Worm (Caenorhabditis elegans) whole organism, L2 larva: ENCODE measurements around the gene B0035.3.

Source experiments
- F13H6.1 ChIP-seq: sonication (generic microtip); optimal IDR thresholded peaks from 2 replicates; lab custom pipeline; 2016; ENCODE audit warnings: missing genetic modification characterization, missing compliant biosample characterization
- R02D3.7 ChIP-seq: fragments of 150-350 bp; optimal IDR thresholded peaks from 2 replicates; lab custom pipeline; 2014; ENCODE audit warnings: missing biosample characterization, missing genetic modification characterization
- ZK546.5 ChIP-seq: sonication (generic microtip); optimal IDR thresholded peaks from 2 replicates; lab custom pipeline; 2017; ENCODE audit warnings: missing biosample characterization, missing genetic modification characterization
- blmp-1 ChIP-seq: sonication (generic microtip); optimal IDR thresholded peaks from 2 replicates; lab custom pipeline; 2017; ENCODE audit warnings: missing genetic modification characterization, mild to moderate bottlenecking, missing compliant biosample characterization, antibody characterized with exemption, moderate library complexity; ENCODE audit not compliant: insufficient read depth
- lsy-2 ChIP-seq, 2 experiments: fragments of 150-350 bp in 1 of 2; sonication (generic microtip) in 1 of 2; optimal IDR thresholded peaks; 2 replicates each; lab custom pipeline; 2014 to 2017; ENCODE audit warnings: missing biosample characterization in 2 of 2, missing genetic modification characterization in 2 of 2
- nhr-12 ChIP-seq: fragments of 150-350 bp; optimal IDR thresholded peaks from 2 replicates; lab custom pipeline; 2014; ENCODE audit warnings: missing biosample characterization, missing genetic modification characterization
- nhr-21 ChIP-seq: fragments of 150-350 bp; optimal IDR thresholded peaks from 2 replicates; lab custom pipeline; 2014; ENCODE audit warnings: missing biosample characterization, missing genetic modification characterization
- nhr-77 ChIP-seq: fragments of 150-350 bp; optimal IDR thresholded peaks from 2 replicates; lab custom pipeline; 2014; ENCODE audit warnings: missing biosample characterization, missing genetic modification characterization
- snpc-4 ChIP-seq: fragments of 150-350 bp; optimal IDR thresholded peaks from 2 replicates; lab custom pipeline; 2014; ENCODE audit warnings: missing biosample characterization, missing genetic modification characterization
- ztf-11 ChIP-seq: sonication (generic microtip); optimal IDR thresholded peaks from 2 replicates; lab custom pipeline; 2017; ENCODE audit warnings: missing biosample characterization, missing genetic modification characterization

DNA sequence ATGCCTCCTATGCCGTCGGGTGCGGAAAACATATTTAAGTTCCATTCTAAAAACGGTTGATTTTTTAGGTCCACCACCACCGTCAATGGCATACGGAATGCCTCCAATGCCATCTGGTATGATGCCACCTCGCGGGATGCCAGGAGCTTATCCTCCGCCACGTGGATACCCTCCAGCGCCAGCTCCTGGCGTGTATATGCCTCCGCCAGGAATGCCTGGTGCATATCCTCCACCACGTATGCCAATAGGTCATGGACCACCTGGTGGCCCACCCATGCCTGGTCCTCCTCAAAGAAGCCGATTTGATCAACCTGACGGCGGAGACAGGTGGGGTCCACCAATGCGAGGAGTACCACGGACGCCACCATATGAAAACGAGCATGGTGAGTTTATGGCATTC lies 3.3 kb downstream of the B0035.3 start:
- no peak for TF ChIP-seq F13H6.1
- no peak for TF ChIP-seq nhr-21 (tag; lab: Kevin White, UChicago)
- no peak for TF ChIP-seq nhr-77 (tag; lab: Kevin White, UChicago)
- TF ChIP-seq nhr-12 (tag; lab: Kevin White, UChicago) = no peak
- TF ChIP-seq snpc-4 (tag; lab: Kevin White, UChicago) = no peak
- no peak for TF ChIP-seq ztf-11 (tag; lab: Kevin White, UChicago)
- TF ChIP-seq R02D3.7 = no peak
- no peak for TF ChIP-seq lsy-2 (tag; optimal IDR thresholded peaks at IDR 0.05; lab: Kevin White, UChicago)
- TF ChIP-seq blmp-1 (tag; lab: Kevin White, UChicago) = no peak
- TF ChIP-seq ZK546.5 (tag; lab: Kevin White, UChicago) = no peak
